Fruit fly (Drosophila melanogaster) whole organism, embryonic: ENCODE measurements around the gene CG14442.

Experiments
- Adf1 ChIP-seq: fragments of 200-800 bp; sonication (Bioruptor generic); IDR thresholded peaks from 2 replicates; pipeline ENCODE4 v1.3.6; 2022; ENCODE audit warnings: missing biosample characterization, missing genetic modification characterization
- BEAF-32 ChIP-seq: fragments of 200-800 bp; sonication (Bioruptor generic); optimal IDR thresholded peaks from 3 replicates; lab custom pipeline; 2017; ENCODE audit warnings: missing biosample characterization, missing genetic modification characterization, mild to moderate bottlenecking, moderate library complexity, missing genetic modification reagents
- Bgb ChIP-seq: fragments of 200-800 bp; sonication (Bioruptor generic); IDR thresholded peaks from 2 replicates; pipeline ENCODE4 v1.3.6; 2022; ENCODE audit warnings: missing biosample characterization, missing genetic modification characterization; ENCODE audit not compliant: partially characterized antibody
- CG12104 ChIP-seq: fragments of 200-800 bp; sonication (Bioruptor generic); optimal IDR thresholded peaks from 3 replicates; lab custom pipeline; 2016; ENCODE audit warnings: missing biosample characterization, missing genetic modification characterization
- CG13123 ChIP-seq: fragments of 200-800 bp; sonication (Bioruptor generic); optimal IDR thresholded peaks from 2 replicates; lab custom pipeline; 2016; ENCODE audit warnings: missing biosample characterization, missing genetic modification characterization
- CG13287 ChIP-seq: fragments of 200-800 bp; sonication (Bioruptor generic); IDR thresholded peaks from 2 replicates; pipeline ENCODE4 v1.3.6; 2022; ENCODE audit warnings: missing biosample characterization, missing genetic modification characterization; ENCODE audit not compliant: partially characterized antibody
- CG14860 ChIP-seq: fragments of 200-800 bp; sonication (Bioruptor generic); IDR thresholded peaks from 3 replicates; pipeline ENCODE4 v1.3.6; 2022; ENCODE audit warnings: missing biosample characterization, missing genetic modification characterization; ENCODE audit not compliant: partially characterized antibody
- CG18764 ChIP-seq: fragments of 200-800 bp; sonication (Bioruptor generic); optimal IDR thresholded peaks from 3 replicates; lab custom pipeline; 2016; ENCODE audit warnings: missing biosample characterization, missing genetic modification characterization
- CG2116 ChIP-seq: fragments of 200-800 bp; sonication (Bioruptor generic); optimal IDR thresholded peaks from 3 replicates; lab custom pipeline; 2018; ENCODE audit warnings: missing biosample characterization, mild to moderate bottlenecking, missing genetic modification characterization
- CG3065 ChIP-seq: fragments of 200-800 bp; sonication (Bioruptor generic); optimal IDR thresholded peaks from 2 replicates; lab custom pipeline; 2016; ENCODE audit warnings: missing biosample characterization, missing genetic modification characterization
- CG34224 ChIP-seq: fragments of 200-800 bp; sonication (Bioruptor generic); IDR thresholded peaks from 3 replicates; pipeline ENCODE4 v1.3.6; 2022; ENCODE audit warnings: missing biosample characterization, missing genetic modification characterization; ENCODE audit not compliant: partially characterized antibody
- CG4360 ChIP-seq: fragments of 200-800 bp; sonication (Bioruptor generic); IDR thresholded peaks from 2 replicates; pipeline ENCODE4 v1.3.6; 2022; ENCODE audit warnings: missing biosample characterization, missing genetic modification characterization
- CG5180 ChIP-seq: fragments of 200-800 bp; sonication (Bioruptor generic); optimal IDR thresholded peaks from 3 replicates; lab custom pipeline; 2017; ENCODE audit warnings: missing biosample characterization, missing genetic modification characterization, mild to moderate bottlenecking, moderate library complexity, missing genetic modification reagents
- CG6791 ChIP-seq: fragments of 200-800 bp; sonication (Bioruptor generic); IDR thresholded peaks from 3 replicates; pipeline ENCODE4 v1.3.6; 2022; ENCODE audit warnings: missing biosample characterization, missing genetic modification characterization; ENCODE audit not compliant: partially characterized antibody
- CG7556 ChIP-seq: fragments of 200-800 bp; sonication (Bioruptor generic); optimal IDR thresholded peaks from 2 replicates; lab custom pipeline; 2017; ENCODE audit warnings: missing biosample characterization, mild to moderate bottlenecking, missing genetic modification characterization
- CG7928 ChIP-seq: fragments of 200-800 bp; sonication (Bioruptor generic); optimal IDR thresholded peaks from 2 replicates; lab custom pipeline; 2017; ENCODE audit warnings: missing biosample characterization, mild to moderate bottlenecking, missing genetic modification characterization
- CG7963 ChIP-seq: fragments of 200-800 bp; sonication (Bioruptor generic); IDR thresholded peaks from 3 replicates; pipeline ENCODE4 v1.3.6; 2022; ENCODE audit warnings: missing biosample characterization, missing genetic modification characterization; ENCODE audit not compliant: partially characterized antibody
- CG9876 ChIP-seq: fragments of 200-800 bp; sonication (Bioruptor generic); optimal IDR thresholded peaks from 2 replicates; lab custom pipeline; 2016; ENCODE audit warnings: missing biosample characterization, missing genetic modification characterization
- Dll ChIP-seq: fragments of 200-800 bp; sonication (Bioruptor generic); IDR thresholded peaks from 4 replicates; pipeline ENCODE4 v1.3.6; 2022; ENCODE audit warnings: missing biosample characterization, missing genetic modification characterization; ENCODE audit not compliant: partially characterized antibody
- Doc3 ChIP-seq: fragments of 200-800 bp; sonication (Bioruptor generic); IDR thresholded peaks from 3 replicates; pipeline ENCODE4 v1.3.6; 2022; ENCODE audit warnings: missing biosample characterization, missing genetic modification characterization; ENCODE audit not compliant: partially characterized antibody
- Dp ChIP-seq: fragments of 200-800 bp; sonication (Bioruptor generic); optimal IDR thresholded peaks from 2 replicates; lab custom pipeline; 2018; ENCODE audit warnings: missing biosample characterization, mild to moderate bottlenecking, missing genetic modification characterization, moderate library complexity
- Dref ChIP-seq: fragments of 200-800 bp; sonication (Bioruptor generic); IDR thresholded peaks from 2 replicates; pipeline ENCODE4 v1.3.6; 2022; ENCODE audit warnings: missing biosample characterization, missing genetic modification characterization
- ERR ChIP-seq: fragments of 200-800 bp; sonication (Bioruptor generic); optimal IDR thresholded peaks from 2 replicates; lab custom pipeline; 2016; ENCODE audit warnings: missing biosample characterization, missing genetic modification characterization
- HLH4C ChIP-seq: fragments of 200-800 bp; sonication (Bioruptor generic); IDR thresholded peaks from 3 replicates; pipeline ENCODE4 v1.3.6; 2022; ENCODE audit warnings: missing biosample characterization, missing genetic modification characterization; ENCODE audit not compliant: partially characterized antibody
- MBD-R2 ChIP-seq: fragments of 200-800 bp; sonication (Bioruptor generic); IDR thresholded peaks from 2 replicates; pipeline ENCODE4 v1.3.6; 2022; ENCODE audit warnings: missing biosample characterization, missing genetic modification characterization
- NC2α ChIP-seq: fragments of 200-800 bp; sonication (Bioruptor generic); optimal IDR thresholded peaks from 2 replicates; lab custom pipeline; 2016; ENCODE audit warnings: missing biosample characterization, missing genetic modification characterization
- Opbp ChIP-seq: fragments of 200-800 bp; sonication (Bioruptor generic); IDR thresholded peaks from 3 replicates; pipeline ENCODE4 v1.3.6; 2022; ENCODE audit warnings: missing biosample characterization, missing genetic modification characterization; ENCODE audit not compliant: partially characterized antibody
- Rx ChIP-seq: fragments of 200-800 bp; sonication (Bioruptor generic); IDR thresholded peaks from 2 replicates; pipeline ENCODE4 v1.3.6; 2022; ENCODE audit warnings: missing biosample characterization, missing genetic modification characterization
- Sry-δ ChIP-seq: fragments of 200-800 bp; sonication (Bioruptor generic); optimal IDR thresholded peaks from 2 replicates; lab custom pipeline; 2016; ENCODE audit warnings: missing biosample characterization, missing genetic modification characterization
- Xbp1 ChIP-seq: fragments of 200-800 bp; sonication (Bioruptor generic); optimal IDR thresholded peaks from 3 replicates; lab custom pipeline; 2016; ENCODE audit warnings: missing biosample characterization, mild to moderate bottlenecking, missing genetic modification characterization
- bbx ChIP-seq: fragments of 200-800 bp; sonication (Bioruptor generic); IDR thresholded peaks from 2 replicates; pipeline ENCODE4 v1.3.6; 2022; ENCODE audit warnings: missing biosample characterization, missing genetic modification characterization; ENCODE audit not compliant: partially characterized antibody
- bsh ChIP-seq, 2 experiments: fragments of 200-800 bp; sonication (Bioruptor generic); optimal IDR thresholded peaks; 2 replicates each; lab custom pipeline; 2017 to 2018; ENCODE audit warnings: mild to moderate bottlenecking in 2 of 2, missing biosample characterization in 2 of 2, missing genetic modification characterization in 2 of 2, moderate library complexity in 1 of 2
- chinmo ChIP-seq: fragments of 200-800 bp; sonication (Bioruptor generic); IDR thresholded peaks from 4 replicates; pipeline ENCODE4 v1.3.6; 2022; ENCODE audit warnings: missing biosample characterization, missing genetic modification characterization; ENCODE audit not compliant: partially characterized antibody
- da ChIP-seq: fragments of 200-800 bp; sonication (Bioruptor generic); optimal IDR thresholded peaks from 2 replicates; lab custom pipeline; 2016; ENCODE audit warnings: missing biosample characterization, missing genetic modification characterization
- h ChIP-seq: fragments of >200 bp; optimal IDR thresholded peaks from 2 replicates; lab custom pipeline; 2017
- jigr1 ChIP-seq: fragments of 200-800 bp; sonication (Bioruptor generic); IDR thresholded peaks from 3 replicates; pipeline ENCODE4 v1.3.6; 2022; ENCODE audit warnings: missing biosample characterization, missing genetic modification characterization
- lbe ChIP-seq: fragments of 200-800 bp; sonication (Bioruptor generic); optimal IDR thresholded peaks from 2 replicates; lab custom pipeline; 2016; ENCODE audit warnings: missing biosample characterization, mild to moderate bottlenecking, missing genetic modification characterization
- lilli ChIP-seq: fragments of 200-800 bp; sonication (Bioruptor generic); optimal IDR thresholded peaks from 3 replicates; lab custom pipeline; 2016; ENCODE audit warnings: missing biosample characterization, missing genetic modification characterization
- mld ChIP-seq: fragments of 200-800 bp; sonication (Bioruptor generic); IDR thresholded peaks from 3 replicates; pipeline ENCODE4 v1.3.6; 2022; ENCODE audit warnings: missing biosample characterization, missing genetic modification characterization; ENCODE audit not compliant: partially characterized antibody
- nerfin-2 ChIP-seq: fragments of 200-800 bp; sonication (Bioruptor generic); IDR thresholded peaks from 2 replicates; pipeline ENCODE4 v1.3.6; 2022; ENCODE audit warnings: missing biosample characterization, missing genetic modification characterization; ENCODE audit not compliant: partially characterized antibody
- onecut ChIP-seq: fragments of 200-800 bp; sonication (Bioruptor generic); IDR thresholded peaks from 2 replicates; pipeline ENCODE4 v1.3.6; 2022; ENCODE audit warnings: missing biosample characterization, missing genetic modification characterization
- pzg ChIP-seq: fragments of 200-800 bp; sonication (Bioruptor generic); optimal IDR thresholded peaks from 3 replicates; lab custom pipeline; 2018; ENCODE audit warnings: missing biosample characterization, mild to moderate bottlenecking, missing genetic modification characterization, moderate library complexity
- sens ChIP-seq: fragments of 200-800 bp; sonication (Bioruptor generic); peaks from one replicate; lab custom pipeline; 2016; ENCODE audit warnings: missing biosample characterization, missing genetic modification characterization
- sna ChIP-seq: fragments of 200-800 bp; sonication (Bioruptor generic); IDR thresholded peaks from 2 replicates; pipeline ENCODE4 v1.3.6; 2022; ENCODE audit warnings: missing biosample characterization, missing genetic modification characterization; ENCODE audit not compliant: partially characterized antibody
- tup ChIP-seq: fragments of 200-800 bp; sonication (Bioruptor generic); optimal IDR thresholded peaks from 2 replicates; lab custom pipeline; 2016; ENCODE audit warnings: missing biosample characterization, mild to moderate bottlenecking, missing genetic modification characterization, moderate library complexity
- unc-4 ChIP-seq: fragments of 200-800 bp; sonication (Bioruptor generic); IDR thresholded peaks from 2 replicates; pipeline ENCODE4 v1.3.6; 2022; ENCODE audit warnings: missing biosample characterization, missing genetic modification characterization; ENCODE audit not compliant: partially characterized antibody
- vnd ChIP-seq: fragments of 200-800 bp; sonication (Bioruptor generic); IDR thresholded peaks from 3 replicates; pipeline ENCODE4 v1.3.6; 2022; ENCODE audit warnings: missing biosample characterization, missing genetic modification characterization; ENCODE audit not compliant: partially characterized antibody
- zen2 ChIP-seq: fragments of 200-800 bp; sonication (Bioruptor generic); IDR thresholded peaks from 3 replicates; pipeline ENCODE4 v1.3.6; 2022; ENCODE audit warnings: missing biosample characterization, missing genetic modification characterization; ENCODE audit not compliant: partially characterized antibody

CG14442 gene

DNA sequence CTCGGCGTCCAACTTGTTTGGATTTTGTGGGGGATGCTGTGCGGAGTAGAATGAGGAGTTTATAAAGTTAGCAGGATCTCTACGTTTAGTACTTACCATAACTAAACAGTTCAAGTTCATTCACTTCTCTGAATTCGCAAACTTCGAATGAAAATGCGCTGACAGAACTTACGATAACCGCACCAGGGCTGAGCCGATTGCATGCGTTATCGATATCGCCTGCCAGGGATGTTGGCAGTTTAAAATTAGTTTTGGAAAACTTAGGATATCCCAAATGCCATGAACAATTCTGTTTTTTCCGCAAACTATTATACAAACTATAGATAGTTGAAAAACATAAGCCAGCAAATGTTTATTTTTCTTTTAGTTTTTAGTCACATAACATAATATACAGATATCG, 7.5 kb downstream of the CG14442 start, which contains the start of gene CG44303 (continued):
- TF ChIP-seq Dp (GFP tag; lab: Kevin White, UChicago) (peak; percentile 71), CG6791 (GFP tag; lab: Robert Waterston, UW) (peak; percentile 82), Rx (no peak), CG7963 (GFP tag; lab: Robert Waterston, UW) (peak; percentile 59; the same call in 2 of the 3 replicates), vnd (peak; percentile 62), pzg (GFP tag; lab: Kevin White, UChicago) (peak; percentile 28), CG7556 (GFP tag; lab: Kevin White, UChicago) (no peak), MBD-R2 (peak; percentile 35; the same call in 1 of the 2 replicates), Bgb (peak; percentile 65), CG9876 (GFP tag; lab: Kevin White, UChicago) (no peak), CG14860 (GFP tag; lab: Robert Waterston, UW) (peak; percentile 69), lbe (no peak), BEAF-32 (GFP tag; lab: Kevin White, UChicago) (peak; percentile 30), Sry-δ (GFP tag; lab: Kevin White, UChicago) (peak; percentile 29), sna (0 out of 2 replicates have a peak, but pooled peaks have one; percentile 22), Opbp (peak; percentile 69; the same call in 2 of the 3 replicates), HLH4C (GFP tag; lab: Robert Waterston, UW) (peak; percentile 80), ERR (no peak), CG13287 (GFP tag; lab: Robert Waterston, UW) (peak; percentile 44; the same call in 1 of the 2 replicates), CG2116 (peak; percentile 61), tup (GFP tag; lab: Kevin White, UChicago) (no peak), nerfin-2 (GFP tag; lab: Robert Waterston, UW) (peak; percentile 78), zen2 (GFP tag; lab: Robert Waterston, UW) (peak; percentile 67; the same call in 2 of the 3 replicates), Dll (GFP tag; lab: Robert Waterston, UW) (0 out of 4 replicates have a peak, but pooled peaks have one; percentile 36), CG7928 (GFP tag; lab: Kevin White, UChicago) (peak; percentile 83), CG3065 (no peak), mld (GFP tag; lab: Robert Waterston, UW) (peak; percentile 80), bbx (GFP tag; lab: Robert Waterston, UW) (peak; percentile 74), unc-4 (0 out of 2 replicates have a peak, but pooled peaks have one; percentile 23), chinmo (GFP tag; lab: Robert Waterston, UW) (0 out of 4 replicates have a peak, but pooled peaks have one; percentile 11), Doc3 (peak; percentile 34; the same call in 1 of the 3 replicates), h (lab: Kevin White, UChicago) (no peak), CG4360 (no peak), CG34224 (GFP tag; lab: Robert Waterston, UW) (peak; percentile 60; the same call in 2 of the 3 replicates), Dref (GFP tag; lab: Robert Waterston, UW) (peak; percentile 77)

- TF ChIP-seq Adf1 (GFP tag; lab: Robert Waterston, UW): 0 out of 2 replicates have a peak, but pooled peaks have one; percentile 9
- TF ChIP-seq bsh (GFP tag; optimal IDR thresholded peaks at IDR 0.05; lab: Kevin White, UChicago): no peak
- TF ChIP-seq jigr1 (GFP tag; lab: Robert Waterston, UW): no peak
- no peak for TF ChIP-seq CG18764 (GFP tag; lab: Kevin White, UChicago)
- peak; percentile 47; the same call in 1 of the 3 replicates for TF ChIP-seq Opbp
- no peak for TF ChIP-seq CG13123 (GFP tag; lab: Kevin White, UChicago)
- no peak for TF ChIP-seq CG5180 (GFP tag; lab: Kevin White, UChicago)
- TF ChIP-seq Xbp1 (GFP tag; lab: Kevin White, UChicago): no peak
- no peak for TF ChIP-seq da
- no peak for TF ChIP-seq lilli (GFP tag; lab: Kevin White, UChicago)
- no peak for TF ChIP-seq CG12104 (GFP tag; lab: Kevin White, UChicago)
- no peak for TF ChIP-seq NC2α (GFP tag; lab: Kevin White, UChicago)
- TF ChIP-seq sens (GFP tag; lab: Kevin White, UChicago): peak; percentile 54
- peak; percentile 44; the same call in 1 of the 2 replicates for TF ChIP-seq onecut (GFP tag; lab: Robert Waterston, UW)
These were observed 10.9 kb downstream of the CG14442 start, which contains the start of gene Pink1 for dm6 chrX:6683635-6684499. Pink1 (plus strand) TSS chrX:6683798.
